Worm (Caenorhabditis elegans): ENCODE results near the gene dsh-1.

ce11 chrII:5226309-5226708, 1.1 kb upstream of the dsh-1 start:
- TF ChIP-seq unc-62 (GFP tag; optimal IDR thresholded peaks at IDR 0.05 in 1 of 2) (no peak), unc-62 (tag; optimal IDR thresholded peaks at IDR 0.05) (no peak), mdt-29 (GFP tag; IDR thresholded peaks at IDR 0.05) (no peak), ces-1 (GFP tag; optimal IDR thresholded peaks at IDR 0.05) (no peak), gei-8 (GFP tag; optimal IDR thresholded peaks at IDR 0.05) (no peak), mxl-2 (GFP tag; conservative IDR thresholded peaks at IDR 0.05) (no peak), ama-1 (optimal IDR thresholded peaks at IDR 0.05) (no peak), mep-1 (tag; optimal IDR thresholded peaks at IDR 0.05) (no peak), F10B5.3 (tag; optimal IDR thresholded peaks at IDR 0.05) (no peak), snpc-4 (tag; optimal IDR thresholded peaks at IDR 0.05) (no peak), zip-2 (tag; optimal IDR thresholded peaks at IDR 0.05) (no peak), nhr-102 (tag; optimal IDR thresholded peaks at IDR 0.05) (no peak)

All from whole organism, L4 larva.